Worm (Caenorhabditis elegans): ENCODE results near the gene Y7A5A.10.

DNA sequence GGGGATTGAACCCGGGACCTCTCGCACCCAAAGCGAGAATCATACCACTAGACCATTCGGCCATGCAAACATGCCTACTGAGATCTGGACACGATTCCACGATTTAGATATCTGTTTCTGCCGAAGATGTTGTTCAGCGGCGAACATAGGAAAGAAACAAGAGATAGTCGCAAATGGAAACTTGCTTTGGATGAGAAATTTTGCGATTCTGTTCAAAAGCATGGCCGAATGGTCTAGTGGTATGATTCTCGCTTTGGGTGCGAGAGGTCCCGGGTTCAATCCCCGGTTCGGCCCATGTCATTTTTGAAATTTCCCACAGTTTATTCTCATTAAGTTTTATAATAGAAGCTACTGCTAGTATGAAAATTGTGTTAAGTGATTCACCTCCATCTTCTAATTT lies 1.8 kb upstream of the Y7A5A.10 start:
- TF ChIP-seq klf-2 (GFP tag; conservative IDR thresholded peaks at IDR 0.05) (no peak), cog-1 (tag; optimal IDR thresholded peaks at IDR 0.05) (no peak), T22C8.4 (GFP tag; IDR thresholded peaks at IDR 0.05) (no peak), ztf-23 (GFP tag; IDR thresholded peaks at IDR 0.05) (no peak), flt-1 (GFP tag; IDR thresholded peaks at IDR 0.05) (no peak), tab-1 (GFP tag; IDR thresholded peaks at IDR 0.05) (no peak), med-1 (GFP tag; optimal IDR thresholded peaks at IDR 0.05; ENCODE audit: insufficient read depth) (no peak)
